Worm (Caenorhabditis elegans): ENCODE data around the gene Y45G12B.3.

DNA sequence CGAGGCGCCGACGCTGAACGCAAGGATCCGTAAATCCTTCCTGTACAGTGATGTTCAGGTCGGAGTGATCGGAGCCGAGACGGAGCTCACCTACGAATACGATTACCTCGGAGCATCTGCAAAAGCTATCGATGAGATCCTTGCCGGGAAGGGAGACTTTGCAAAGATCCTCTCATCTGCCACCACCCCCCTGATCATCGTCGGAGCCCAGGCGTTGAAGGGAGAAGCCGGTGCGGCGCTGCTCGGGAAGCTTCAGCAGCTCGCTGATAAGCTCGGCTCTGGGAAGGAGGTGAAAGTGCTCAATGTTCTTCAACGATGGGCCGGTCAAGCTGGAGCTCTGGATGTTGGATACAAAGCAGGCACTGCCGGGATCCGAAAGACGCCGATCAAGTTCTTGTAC is 7.2 kb upstream of the Y45G12B.3 start:
- TF ChIP-seq unc-62 (GFP tag; optimal IDR thresholded peaks at IDR 0.05), result no peak
- TF ChIP-seq nhr-6 (tag; optimal IDR thresholded peaks at IDR 0.05), result no peak
- no peak for TF ChIP-seq snpc-4 (tag; optimal IDR thresholded peaks at IDR 0.05)
- no peak for TF ChIP-seq F13H6.1 (tag; optimal IDR thresholded peaks at IDR 0.05)
- TF ChIP-seq nhr-10 (tag; optimal IDR thresholded peaks at IDR 0.05), result no peak
- no peak for TF ChIP-seq lin-11 (tag; optimal IDR thresholded peaks at IDR 0.05)
- no peak for TF ChIP-seq ztf-4 (tag; optimal IDR thresholded peaks at IDR 0.05)
- TF ChIP-seq nhr-77 (tag; optimal IDR thresholded peaks at IDR 0.05), result no peak
- TF ChIP-seq nhr-237 (tag; optimal IDR thresholded peaks at IDR 0.05), result no peak
- no peak for TF ChIP-seq mdl-1 (tag; optimal IDR thresholded peaks at IDR 0.05)
- TF ChIP-seq lsy-2 (tag; optimal IDR thresholded peaks at IDR 0.05), result no peak
- TF ChIP-seq nhr-12 (tag; optimal IDR thresholded peaks at IDR 0.05), result no peak
- no peak for TF ChIP-seq ceh-82 (tag; optimal IDR thresholded peaks at IDR 0.05)
